Fruit fly (Drosophila melanogaster): ENCODE results near the gene CG32459.

- no peak for TF ChIP-seq Dll (optimal IDR thresholded peaks at IDR 0.05)
- TF ChIP-seq EcR (GFP tag; optimal IDR thresholded peaks at IDR 0.05), result no peak
- TF ChIP-seq psq (optimal IDR thresholded peaks at IDR 0.05), result no peak
- TF ChIP-seq pan (optimal IDR thresholded peaks at IDR 0.05), result no peak
Observed at dm6 chr3L:22860487-22860886, 4.6 kb upstream of the CG32459 start, which contains the start of gene CG13239.
